Fruit fly (Drosophila melanogaster) whole organism, embryonic: ENCODE measurements around the gene CG11617.

ENCODE experiments used
- Asciz ChIP-seq: fragments of 200-800 bp; sonication (Bioruptor generic); optimal IDR thresholded peaks from 2 replicates; lab custom pipeline; 2017; ENCODE audit warnings: missing biosample characterization, mild to moderate bottlenecking, missing genetic modification characterization, missing genetic modification reagents
- CG10147 ChIP-seq: fragments of 200-800 bp; sonication (Bioruptor generic); optimal IDR thresholded peaks from 2 replicates; lab custom pipeline; 2019; ENCODE audit warnings: missing biosample characterization, mild to moderate bottlenecking, missing genetic modification characterization, moderate library complexity
- CG10543 ChIP-seq: fragments of 200-800 bp; sonication (Bioruptor generic); optimal IDR thresholded peaks from 3 replicates; lab custom pipeline; 2017; ENCODE audit warnings: missing biosample characterization, mild to moderate bottlenecking, missing genetic modification characterization, moderate library complexity
- CG11504 ChIP-seq: fragments of 200-800 bp; sonication (Bioruptor generic); optimal IDR thresholded peaks from 3 replicates; lab custom pipeline; 2019; ENCODE audit warnings: missing biosample characterization, mild to moderate bottlenecking, missing genetic modification characterization, moderate library complexity
- CG12299 ChIP-seq: fragments of 200-800 bp; sonication (Bioruptor generic); optimal IDR thresholded peaks from 2 replicates; lab custom pipeline; 2018; ENCODE audit warnings: missing biosample characterization, mild to moderate bottlenecking, missing genetic modification characterization
- CG12659 ChIP-seq: fragments of 200-800 bp; sonication (Bioruptor generic); optimal IDR thresholded peaks from 3 replicates; lab custom pipeline; 2017; ENCODE audit warnings: mild to moderate bottlenecking, missing biosample characterization, missing genetic modification reagents, missing genetic modification characterization
- CG12744 ChIP-seq: fragments of 200-800 bp; sonication (Bioruptor generic); optimal IDR thresholded peaks from 2 replicates; lab custom pipeline; 2016; ENCODE audit warnings: missing biosample characterization, missing genetic modification characterization
- CG13296 ChIP-seq: fragments of 200-800 bp; sonication (Bioruptor generic); optimal IDR thresholded peaks from 3 replicates; lab custom pipeline; 2018; ENCODE audit warnings: missing biosample characterization, mild to moderate bottlenecking, missing genetic modification characterization
- CG14710 ChIP-seq: fragments of 200-800 bp; sonication (Bioruptor generic); optimal IDR thresholded peaks from 3 replicates; lab custom pipeline; 2019; ENCODE audit warnings: missing biosample characterization, mild to moderate bottlenecking, missing genetic modification characterization, moderate library complexity
- CG1647 ChIP-seq: fragments of 200-800 bp; sonication (Bioruptor generic); optimal IDR thresholded peaks from 3 replicates; lab custom pipeline; 2016; ENCODE audit warnings: missing biosample characterization, missing genetic modification characterization
- CG1832 ChIP-seq: fragments of 200-800 bp; sonication (Bioruptor generic); optimal IDR thresholded peaks from 2 replicates; lab custom pipeline; 2017; ENCODE audit warnings: missing biosample characterization, mild to moderate bottlenecking, missing genetic modification characterization, inconsistent platforms
- CG18599 ChIP-seq: fragments of 200-800 bp; sonication (Bioruptor generic); optimal IDR thresholded peaks from 3 replicates; lab custom pipeline; 2017; ENCODE audit warnings: missing biosample characterization, missing genetic modification characterization, mild to moderate bottlenecking, moderate library complexity, missing genetic modification reagents
- CG18619 ChIP-seq: fragments of 200-800 bp; sonication (Bioruptor generic); optimal IDR thresholded peaks from 3 replicates; lab custom pipeline; 2017; ENCODE audit warnings: missing biosample characterization, mild to moderate bottlenecking, missing genetic modification characterization
- CG2678 ChIP-seq: fragments of 200-800 bp; sonication (Bioruptor generic); optimal IDR thresholded peaks from 3 replicates; lab custom pipeline; 2019; ENCODE audit warnings: missing biosample characterization, mild to moderate bottlenecking, missing genetic modification characterization, moderate library complexity
- CG2712 ChIP-seq: fragments of 200-800 bp; optimal IDR thresholded peaks from 3 replicates; lab custom pipeline; 2019; ENCODE audit warnings: missing biosample characterization, mild to moderate bottlenecking, missing genetic modification characterization, moderate library complexity
- CG4617 ChIP-seq: fragments of 200-800 bp; sonication (Bioruptor generic); optimal IDR thresholded peaks from 3 replicates; lab custom pipeline; 2016; ENCODE audit warnings: missing biosample characterization, missing genetic modification characterization, borderline replicate concordance
- CG6272 ChIP-seq: fragments of 200-800 bp; sonication (Bioruptor generic); IDR thresholded peaks from 2 replicates; pipeline ENCODE4 v1.3.6; 2022; ENCODE audit warnings: missing biosample characterization, missing genetic modification characterization
- CG9797 ChIP-seq: fragments of 200-800 bp; sonication (Bioruptor generic); optimal IDR thresholded peaks from 3 replicates; lab custom pipeline; 2018; ENCODE audit warnings: missing biosample characterization, mild to moderate bottlenecking, missing genetic modification characterization
- CrebB ChIP-seq: fragments of 200-800 bp; sonication (Bioruptor generic); optimal IDR thresholded peaks from 3 replicates; lab custom pipeline; 2018; ENCODE audit warnings: missing biosample characterization, mild to moderate bottlenecking, missing genetic modification characterization
- Dek ChIP-seq: fragments of 200-800 bp; sonication (Bioruptor generic); optimal IDR thresholded peaks from 3 replicates; lab custom pipeline; 2019; ENCODE audit warnings: missing biosample characterization, mild to moderate bottlenecking, missing genetic modification characterization, moderate library complexity
- Dip3 ChIP-seq: fragments of 200-800 bp; sonication (Bioruptor generic); optimal IDR thresholded peaks from 3 replicates; lab custom pipeline; 2016; ENCODE audit warnings: missing biosample characterization, missing genetic modification characterization
- Fer2 ChIP-seq: fragments of 200-800 bp; sonication (Bioruptor generic); optimal IDR thresholded peaks from 2 replicates; lab custom pipeline; 2018; ENCODE audit warnings: missing biosample characterization, mild to moderate bottlenecking, missing genetic modification characterization, moderate library complexity
- HHEX ChIP-seq: fragments of 200-800 bp; sonication (Bioruptor generic); optimal IDR thresholded peaks from 3 replicates; lab custom pipeline; 2017; ENCODE audit warnings: missing biosample characterization, mild to moderate bottlenecking, missing genetic modification characterization, missing genetic modification reagents
- Hey ChIP-seq: fragments of 200-800 bp; sonication (Bioruptor generic); optimal IDR thresholded peaks from 3 replicates; lab custom pipeline; 2018; ENCODE audit warnings: missing biosample characterization, mild to moderate bottlenecking, missing genetic modification characterization
- HmgZ ChIP-seq: fragments of 200-800 bp; sonication (Bioruptor generic); optimal IDR thresholded peaks from 2 replicates; lab custom pipeline; 2018; ENCODE audit warnings: missing biosample characterization, mild to moderate bottlenecking, missing genetic modification characterization
- Hr39 ChIP-seq: fragments of >200 bp; optimal IDR thresholded peaks from 2 replicates; lab custom pipeline; 2017
- Jarid2 ChIP-seq: fragments of 200-800 bp; sonication (Bioruptor generic); optimal IDR thresholded peaks from 3 replicates; lab custom pipeline; 2017; ENCODE audit warnings: mild to moderate bottlenecking, missing biosample characterization, missing genetic modification reagents, missing genetic modification characterization
- MESR4 ChIP-seq: fragments of 200-800 bp; sonication (Bioruptor generic); optimal IDR thresholded peaks from 2 replicates; lab custom pipeline; 2018; ENCODE audit warnings: missing biosample characterization, mild to moderate bottlenecking, missing genetic modification characterization, moderate library complexity
- Max ChIP-seq: fragments of 200-800 bp; sonication (Bioruptor generic); optimal IDR thresholded peaks from 2 replicates; lab custom pipeline; 2016; ENCODE audit warnings: missing biosample characterization, mild to moderate bottlenecking, missing genetic modification characterization
- Med ChIP-seq: fragments of 200-800 bp; sonication (Bioruptor generic); peaks from one replicate; lab custom pipeline; 2016; ENCODE audit warnings: missing biosample characterization, missing genetic modification characterization, mild to moderate bottlenecking, inconsistent platforms, moderate library complexity
- Rx ChIP-seq: fragments of 200-800 bp; sonication (Bioruptor generic); IDR thresholded peaks from 2 replicates; pipeline ENCODE4 v1.3.6; 2022; ENCODE audit warnings: missing biosample characterization, missing genetic modification characterization
- Vsx1 ChIP-seq: fragments of 200-800 bp; sonication (Bioruptor generic); optimal IDR thresholded peaks from 2 replicates; lab custom pipeline; 2017; ENCODE audit warnings: missing biosample characterization, mild to moderate bottlenecking, missing genetic modification characterization, missing genetic modification reagents
- ash1 ChIP-seq: fragments of 200-800 bp; sonication (Bioruptor generic); optimal IDR thresholded peaks from 2 replicates; lab custom pipeline; 2018; ENCODE audit warnings: missing biosample characterization, mild to moderate bottlenecking, missing genetic modification characterization
- az2 ChIP-seq: fragments of 200-800 bp; sonication (Bioruptor generic); optimal IDR thresholded peaks from 3 replicates; lab custom pipeline; 2016; ENCODE audit warnings: missing biosample characterization, missing genetic modification characterization
- bowl ChIP-seq: fragments of 200-800 bp; sonication (Bioruptor generic); IDR thresholded peaks from 2 replicates; pipeline ENCODE4 v1.3.6; 2022; ENCODE audit warnings: missing biosample characterization, missing genetic modification characterization
- cad ChIP-seq: fragments of >200 bp; optimal IDR thresholded peaks from 2 replicates; lab custom pipeline; 2017; ENCODE audit warnings: missing biosample characterization, missing genetic modification characterization
- cg ChIP-seq: fragments of 200-800 bp; sonication (Bioruptor generic); optimal IDR thresholded peaks from 3 replicates; lab custom pipeline; 2019; ENCODE audit warnings: missing biosample characterization, mild to moderate bottlenecking, missing genetic modification characterization, moderate library complexity
- ems ChIP-seq: fragments of 200-800 bp; sonication (Bioruptor generic); optimal IDR thresholded peaks from 3 replicates; lab custom pipeline; 2016; ENCODE audit warnings: missing biosample characterization, missing genetic modification characterization
- fd96Cb ChIP-seq: fragments of 200-800 bp; sonication (Bioruptor generic); optimal IDR thresholded peaks from 2 replicates; lab custom pipeline; 2018; ENCODE audit warnings: missing biosample characterization, mild to moderate bottlenecking, missing genetic modification characterization, moderate library complexity
- gce ChIP-seq: fragments of 200-800 bp; sonication (Bioruptor generic); IDR thresholded peaks from 3 replicates; pipeline ENCODE4 v1.3.6; 2022; ENCODE audit warnings: missing biosample characterization, missing genetic modification characterization
- gfzf ChIP-seq: fragments of 200-800 bp; sonication (Bioruptor generic); optimal IDR thresholded peaks from 2 replicates; lab custom pipeline; 2016; ENCODE audit warnings: missing biosample characterization, mild to moderate bottlenecking, missing genetic modification characterization, moderate library complexity
- h ChIP-seq: fragments of >200 bp; optimal IDR thresholded peaks from 2 replicates; lab custom pipeline; 2017
- lab ChIP-seq: fragments of 200-800 bp; sonication (Bioruptor generic); optimal IDR thresholded peaks from 3 replicates; lab custom pipeline; 2017; ENCODE audit warnings: missing biosample characterization, missing genetic modification characterization, mild to moderate bottlenecking, moderate library complexity, missing genetic modification reagents
- lbe ChIP-seq: fragments of 200-800 bp; sonication (Bioruptor generic); optimal IDR thresholded peaks from 2 replicates; lab custom pipeline; 2016; ENCODE audit warnings: missing biosample characterization, mild to moderate bottlenecking, missing genetic modification characterization
- nmo ChIP-seq: fragments of 200-800 bp; sonication (Bioruptor generic); optimal IDR thresholded peaks from 2 replicates; lab custom pipeline; 2018; ENCODE audit warnings: missing biosample characterization, mild to moderate bottlenecking, missing genetic modification characterization, moderate library complexity
- sim ChIP-seq: fragments of 200-800 bp; sonication (Bioruptor generic); IDR thresholded peaks from 2 replicates; pipeline ENCODE4 v1.3.6; 2022; ENCODE audit warnings: missing biosample characterization, missing genetic modification characterization
- sqz ChIP-seq: fragments of 200-800 bp; sonication (Bioruptor generic); optimal IDR thresholded peaks from 3 replicates; lab custom pipeline; 2018; ENCODE audit warnings: missing biosample characterization, mild to moderate bottlenecking, missing genetic modification characterization
- sug ChIP-seq: fragments of 200-800 bp; optimal IDR thresholded peaks from 2 replicates; lab custom pipeline; 2019; ENCODE audit warnings: missing biosample characterization, mild to moderate bottlenecking, missing genetic modification characterization, moderate library complexity
- tap ChIP-seq: fragments of 200-800 bp; optimal IDR thresholded peaks from 3 replicates; lab custom pipeline; 2019; ENCODE audit warnings: missing biosample characterization, mild to moderate bottlenecking, missing genetic modification characterization, moderate library complexity
- vvl ChIP-seq: fragments of 200-800 bp; sonication (Bioruptor generic); IDR thresholded peaks from 2 replicates; pipeline ENCODE4 v1.3.6; 2022; ENCODE audit warnings: missing biosample characterization, missing genetic modification characterization

Gene CG11617

DNA sequence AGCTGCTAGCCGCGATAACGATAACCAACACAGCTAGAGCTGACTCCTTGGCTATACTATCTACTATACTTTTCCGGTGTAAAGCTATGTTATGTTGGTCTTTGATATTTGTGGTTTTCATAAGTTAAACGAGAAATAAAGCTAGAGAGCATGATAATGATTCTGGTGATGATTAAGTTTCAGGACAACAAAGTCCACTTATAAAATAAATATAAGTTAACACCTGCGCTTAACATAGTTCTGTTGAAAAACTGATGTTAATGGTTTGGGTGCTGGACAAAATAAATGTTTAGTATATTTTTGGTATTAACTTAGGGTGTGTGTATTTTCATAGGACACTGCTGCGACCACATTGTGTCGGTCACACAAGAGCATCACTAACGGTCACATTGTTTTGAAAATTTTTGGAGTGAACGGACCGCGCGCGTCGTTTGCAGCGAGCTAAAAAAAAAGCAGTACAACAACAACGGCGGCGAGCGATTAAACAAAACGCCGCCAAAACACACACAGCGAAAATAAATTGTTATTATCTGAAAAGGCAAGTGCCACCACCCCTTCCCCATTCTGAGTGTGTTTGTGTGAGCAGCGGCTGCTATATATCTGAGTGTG is 48.3 kb downstream of the CG11617 start, which contains the start of the genes CG33635 and spen (continued):
- TF ChIP-seq Rx (no peak), CG10543 (GFP tag; lab: Kevin White, UChicago) (peak; percentile 78), CG9797 (peak; percentile 96), Jarid2 (GFP tag; lab: Kevin White, UChicago) (peak; percentile 96), CG2712 (tag; lab: Kevin White, UChicago) (peak; percentile 63), sim (GFP tag; lab: Robert Waterston, UW) (no peak), cg (peak; percentile 84), CG11504 (tag; lab: Kevin White, UChicago) (peak; percentile 62), Dek (tag; lab: Kevin White, UChicago) (peak; percentile 50), CG12299 (tag; lab: Kevin White, UChicago) (peak; percentile 55), lab (GFP tag; lab: Kevin White, UChicago) (peak; percentile 65), ems (GFP tag; lab: Kevin White, UChicago) (peak; percentile 37), gce (no peak), sqz (peak; percentile 95), Dip3 (GFP tag; lab: Kevin White, UChicago) (peak; percentile 10), CG18619 (GFP tag; lab: Kevin White, UChicago) (peak; percentile 7), HHEX (GFP tag; lab: Kevin White, UChicago) (peak; percentile 52), sug (peak; percentile 51), Med (GFP tag; lab: Kevin White, UChicago) (peak; percentile 86), CG13296 (GFP tag; lab: Kevin White, UChicago) (peak; percentile 50), Hr39 (no peak), CG6272 (GFP tag; lab: Robert Waterston, UW) (no peak), CG4617 (GFP tag; lab: Kevin White, UChicago) (peak; percentile 13), MESR4 (GFP tag; lab: Kevin White, UChicago) (peak; percentile 26), ash1 (GFP tag; lab: Kevin White, UChicago) (peak; percentile 92), CG1832 (GFP tag; lab: Kevin White, UChicago) (no peak), Vsx1 (GFP tag; lab: Kevin White, UChicago) (no peak), Hey (peak; percentile 8), CG12659 (peak; percentile 83), az2 (no peak), fd96Cb (tag; lab: Kevin White, UChicago) (no peak), CG1647 (no peak), Fer2 (tag; lab: Kevin White, UChicago) (no peak), CrebB (tag; lab: Kevin White, UChicago) (peak; percentile 58), bowl (no peak), nmo (GFP tag; lab: Kevin White, UChicago) (peak; percentile 63), CG2678 (peak; percentile 40), tap (tag; lab: Kevin White, UChicago) (peak; percentile 15), Max (GFP tag; lab: Kevin White, UChicago) (peak; percentile 36), vvl (GFP tag; lab: Robert Waterston, UW) (no peak), lbe (peak; percentile 61), h (no peak), CG10147 (GFP tag; lab: Kevin White, UChicago) (peak; percentile 65), CG14710 (peak; percentile 75), HmgZ (tag; lab: Kevin White, UChicago) (peak; percentile 70), CG12744 (peak; percentile 5), CG18599 (GFP tag; lab: Kevin White, UChicago) (peak; percentile 48), gfzf (GFP tag; lab: Kevin White, UChicago) (peak; percentile 97), Asciz (GFP tag; lab: Kevin White, UChicago) (peak; percentile 40), cad (no peak)
